Fruit fly (Drosophila melanogaster) whole organism, embryonic: Measurements from ENCODE around the gene CG10140.
A peak's percentile ranks its signal among the peaks of the same experiment; 100 is the strongest.

Experiments used
- Aef1 ChIP-seq: fragments of 200-800 bp; sonication (Bioruptor generic); IDR thresholded peaks from 3 replicates; pipeline ENCODE4 v1.3.6; 2022; ENCODE audit warnings: missing biosample characterization, missing genetic modification characterization
- Awh ChIP-seq: fragments of 200-800 bp; sonication (Bioruptor generic); IDR thresholded peaks from 2 replicates; pipeline ENCODE4, ENCODE4 v1.3.6; 2022; ENCODE audit warnings: missing biosample characterization, missing genetic modification characterization
- B-H2 ChIP-seq: fragments of 200-800 bp; sonication (Bioruptor generic); optimal IDR thresholded peaks from 2 replicates; lab custom pipeline; 2018; ENCODE audit warnings: missing biosample characterization, mild to moderate bottlenecking, missing genetic modification characterization
- BtbVII ChIP-seq: fragments of 200-800 bp; sonication (Bioruptor generic); optimal IDR thresholded peaks from 3 replicates; lab custom pipeline; 2017; ENCODE audit warnings: missing biosample characterization, mild to moderate bottlenecking, missing genetic modification characterization
- CG10209 ChIP-seq: fragments of 200-800 bp; sonication (Bioruptor generic); optimal IDR thresholded peaks from 3 replicates; lab custom pipeline; 2017; ENCODE audit warnings: missing biosample characterization, mild to moderate bottlenecking, missing genetic modification characterization, missing genetic modification reagents
- CG11696 ChIP-seq: fragments of 200-800 bp; sonication (Bioruptor generic); IDR thresholded peaks from 2 replicates; pipeline ENCODE4 v1.3.6; 2022; ENCODE audit warnings: missing biosample characterization, missing genetic modification characterization
- CG12155 ChIP-seq: fragments of 200-800 bp; sonication (Bioruptor generic); optimal IDR thresholded peaks from 3 replicates; lab custom pipeline; 2016; ENCODE audit warnings: missing biosample characterization, missing genetic modification characterization
- CG14860 ChIP-seq: fragments of 200-800 bp; sonication (Bioruptor generic); IDR thresholded peaks from 3 replicates; pipeline ENCODE4 v1.3.6; 2022; ENCODE audit warnings: missing biosample characterization, missing genetic modification characterization; ENCODE audit not compliant: partially characterized antibody
- CG15073 ChIP-seq: fragments of 200-800 bp; sonication (Bioruptor generic); optimal IDR thresholded peaks from 2 replicates; lab custom pipeline; 2016; ENCODE audit warnings: missing biosample characterization, missing genetic modification characterization
- CG17829 ChIP-seq: fragments of 200-800 bp; optimal IDR thresholded peaks from 2 replicates; lab custom pipeline; 2019; ENCODE audit warnings: missing biosample characterization, mild to moderate bottlenecking, missing genetic modification characterization, moderate library complexity
- CG2120 ChIP-seq: fragments of 200-800 bp; sonication (Bioruptor generic); optimal IDR thresholded peaks from 3 replicates; lab custom pipeline; 2016; ENCODE audit warnings: missing biosample characterization, missing genetic modification characterization
- CG2678 ChIP-seq: fragments of 200-800 bp; sonication (Bioruptor generic); optimal IDR thresholded peaks from 3 replicates; lab custom pipeline; 2019; ENCODE audit warnings: missing biosample characterization, mild to moderate bottlenecking, missing genetic modification characterization, moderate library complexity
- CG2889 ChIP-seq: fragments of 200-800 bp; sonication (Bioruptor generic); IDR thresholded peaks from 3 replicates; pipeline ENCODE4 v1.3.6; 2022; ENCODE audit warnings: missing biosample characterization, missing genetic modification characterization
- CG32767 ChIP-seq: fragments of 200-800 bp; sonication (Bioruptor generic); IDR thresholded peaks from 2 replicates; pipeline ENCODE4 v1.3.6; 2022; ENCODE audit warnings: missing biosample characterization, missing genetic modification characterization
- CG42726 ChIP-seq: fragments of 200-800 bp; sonication (Bioruptor generic); IDR thresholded peaks from 2 replicates; pipeline ENCODE4 v1.3.6; 2022; ENCODE audit warnings: missing biosample characterization, missing genetic modification characterization; ENCODE audit not compliant: partially characterized antibody
- CG8290 ChIP-seq, 3 experiments: fragments of 200-800 bp; sonication (Bioruptor generic); optimal IDR thresholded peaks; 2 replicates each; lab custom pipeline; 2016 to 2019; ENCODE audit warnings: missing biosample characterization in 3 of 3, missing genetic modification characterization in 3 of 3, mild to moderate bottlenecking in 2 of 3, moderate library complexity in 1 of 3
- CG8388 ChIP-seq: fragments of 200-800 bp; sonication (Bioruptor generic); optimal IDR thresholded peaks from 2 replicates; lab custom pipeline; 2019; ENCODE audit warnings: missing biosample characterization, mild to moderate bottlenecking, missing genetic modification characterization, moderate library complexity
- CG8765 ChIP-seq: fragments of 200-800 bp; sonication (Bioruptor generic); IDR thresholded peaks from 2 replicates; pipeline ENCODE4 v1.3.6; 2022; ENCODE audit warnings: missing biosample characterization, missing genetic modification characterization
- CG8944 ChIP-seq: fragments of 200-800 bp; sonication (Bioruptor generic); optimal IDR thresholded peaks from 3 replicates; lab custom pipeline; 2016; ENCODE audit warnings: missing biosample characterization, missing genetic modification characterization
- Hmx ChIP-seq: fragments of 200-800 bp; sonication (Bioruptor generic); optimal IDR thresholded peaks from 2 replicates; lab custom pipeline; 2016; ENCODE audit warnings: missing biosample characterization, missing genetic modification characterization
- Med ChIP-seq: fragments of 200-800 bp; sonication (Bioruptor generic); peaks from one replicate; lab custom pipeline; 2016; ENCODE audit warnings: missing biosample characterization, missing genetic modification characterization, mild to moderate bottlenecking, inconsistent platforms, moderate library complexity
- PHDP ChIP-seq: fragments of 200-800 bp; sonication (Bioruptor generic); optimal IDR thresholded peaks from 3 replicates; lab custom pipeline; 2018; ENCODE audit warnings: missing biosample characterization, mild to moderate bottlenecking, missing genetic modification characterization, moderate library complexity
- Sry-β ChIP-seq: fragments of 200-800 bp; sonication (Bioruptor generic); optimal IDR thresholded peaks from 2 replicates; lab custom pipeline; 2018; ENCODE audit warnings: missing biosample characterization, mild to moderate bottlenecking, missing genetic modification characterization, moderate library complexity
- ac ChIP-seq: fragments of 200-800 bp; sonication (Bioruptor generic); optimal IDR thresholded peaks from 3 replicates; lab custom pipeline; 2017; ENCODE audit warnings: missing biosample characterization, mild to moderate bottlenecking, missing genetic modification characterization
- ase ChIP-seq: fragments of 200-800 bp; sonication (Bioruptor generic); IDR thresholded peaks from 3 replicates; pipeline ENCODE4 v1.3.6; 2022; ENCODE audit warnings: missing biosample characterization, missing genetic modification characterization
- bsh ChIP-seq, 2 experiments: fragments of 200-800 bp; sonication (Bioruptor generic); optimal IDR thresholded peaks; 2 replicates each; lab custom pipeline; 2017 to 2018; ENCODE audit warnings: mild to moderate bottlenecking in 2 of 2, missing biosample characterization in 2 of 2, missing genetic modification characterization in 2 of 2, moderate library complexity in 1 of 2
- caup ChIP-seq: fragments of 200-800 bp; sonication (Bioruptor generic); optimal IDR thresholded peaks from 3 replicates; lab custom pipeline; 2017; ENCODE audit warnings: missing biosample characterization, mild to moderate bottlenecking, missing genetic modification characterization, moderate library complexity; ENCODE audit not compliant: severe bottlenecking
- crc ChIP-seq: fragments of 200-800 bp; sonication (Bioruptor generic); optimal IDR thresholded peaks from 2 replicates; lab custom pipeline; 2016; ENCODE audit warnings: missing biosample characterization, missing genetic modification characterization
- crol ChIP-seq: fragments of 200-800 bp; sonication (Bioruptor generic); IDR thresholded peaks from 2 replicates; pipeline ENCODE4 v1.3.6; 2022; ENCODE audit warnings: missing biosample characterization, missing genetic modification characterization
- esg ChIP-seq: fragments of 200-800 bp; sonication (Bioruptor generic); conservative IDR thresholded peaks from 2 replicates; pipeline ENCODE4 v1.3.6; 2022; ENCODE audit warnings: missing biosample characterization, missing genetic modification characterization
- exex ChIP-seq: fragments of 200-800 bp; sonication (Bioruptor generic); optimal IDR thresholded peaks from 4 replicates; lab custom pipeline; 2018; ENCODE audit warnings: missing biosample characterization, mild to moderate bottlenecking, missing genetic modification characterization, moderate library complexity
- gce ChIP-seq: fragments of 200-800 bp; sonication (Bioruptor generic); IDR thresholded peaks from 3 replicates; pipeline ENCODE4 v1.3.6; 2022; ENCODE audit warnings: missing biosample characterization, missing genetic modification characterization
- gro ChIP-seq: fragments of 200-800 bp; sonication (Bioruptor generic); optimal IDR thresholded peaks from 2 replicates; lab custom pipeline; 2016; ENCODE audit warnings: missing biosample characterization, missing genetic modification characterization
- insv ChIP-seq, 2 experiments: fragments of 200-800 bp; sonication (Bioruptor generic); optimal IDR thresholded peaks; 3 replicates each; lab custom pipeline; 2016 to 2018; ENCODE audit warnings: missing biosample characterization in 2 of 2, missing genetic modification characterization in 2 of 2
- lab ChIP-seq: fragments of 200-800 bp; sonication (Bioruptor generic); optimal IDR thresholded peaks from 3 replicates; lab custom pipeline; 2017; ENCODE audit warnings: missing biosample characterization, missing genetic modification characterization, mild to moderate bottlenecking, moderate library complexity, missing genetic modification reagents
- lola ChIP-seq, 3 experiments: fragments of >200 bp in 2 of 3; fragments of 200-800 bp in 1 of 3; sonication (Bioruptor generic) in 1 of 3; optimal IDR thresholded peaks; 2 replicates each; lab custom pipeline; 2017 to 2019; ENCODE audit warnings: missing biosample characterization in 3 of 3, missing genetic modification characterization in 3 of 3, mild to moderate bottlenecking in 1 of 3, moderate library complexity in 1 of 3
- prd ChIP-seq, 3 experiments: fragments of >200 bp in 2 of 3; fragments of 200-800 bp in 1 of 3; sonication (Bioruptor generic) in 1 of 3; optimal IDR thresholded peaks in 2 of 3; IDR thresholded peaks in 1 of 3; 2 replicates in 2 of 3; 3 replicates in 1 of 3; pipeline versions ENCODE4 v1.3.6 to Lab custom; 2017 to 2022; ENCODE audit warnings: missing biosample characterization in 1 of 3, missing genetic modification characterization in 1 of 3
- sd ChIP-seq: fragments of 200-800 bp; sonication (Bioruptor generic); optimal IDR thresholded peaks from 3 replicates; lab custom pipeline; 2018; ENCODE audit warnings: missing biosample characterization, mild to moderate bottlenecking, missing genetic modification characterization, moderate library complexity
- slou ChIP-seq: fragments of 200-800 bp; sonication (Bioruptor generic); optimal IDR thresholded peaks from 3 replicates; lab custom pipeline; 2016; ENCODE audit warnings: missing biosample characterization, missing genetic modification characterization
- ttk ChIP-seq: fragments of 200-800 bp; sonication (Bioruptor generic); IDR thresholded peaks from 2 replicates; pipeline ENCODE4 v2.1.2; 2022; ENCODE audit warnings: missing biosample characterization, missing genetic modification characterization
- zen2 ChIP-seq: fragments of 200-800 bp; sonication (Bioruptor generic); IDR thresholded peaks from 3 replicates; pipeline ENCODE4 v1.3.6; 2022; ENCODE audit warnings: missing biosample characterization, missing genetic modification characterization; ENCODE audit not compliant: partially characterized antibody
- zfh1 ChIP-seq: fragments of 200-800 bp; sonication (Bioruptor generic); IDR thresholded peaks from 3 replicates; pipeline ENCODE4 v1.3.6; 2022; ENCODE audit warnings: missing biosample characterization, missing genetic modification characterization

CG10140 gene

dm6 chr3L:13457133-13457532, 16.9 kb upstream of the CG10140 start, which contains the start of gene CG10116 (continued):
- TF ChIP-seq CG17829 (tag; lab: Kevin White, UChicago) (no peak), sd (peak; percentile 87), gro (GFP tag; lab: Kevin White, UChicago) (no peak), ttk (GFP tag; lab: Robert Waterston, UW) (no peak), crc (no peak), Awh (no peak), CG42726 (GFP tag; lab: Robert Waterston, UW) (no peak)

dm6 chr3L:13454755-13455154, 14.5 kb upstream of the CG10140 start:
- TF ChIP-seq CG8388 (GFP tag; lab: Kevin White, UChicago): no peak
- TF ChIP-seq CG8290 (GFP tag; optimal IDR thresholded peaks at IDR 0.05; lab: Kevin White, UChicago): no peak
- TF ChIP-seq CG8290 (tag; optimal IDR thresholded peaks at IDR 0.05; lab: Kevin White, UChicago): peak in 1 of 2 experiments; percentile 6
- TF ChIP-seq PHDP (tag; lab: Kevin White, UChicago): no peak
- no peak for TF ChIP-seq esg
- TF ChIP-seq CG10209 (GFP tag; lab: Kevin White, UChicago): no peak
- no peak for TF ChIP-seq CG2889
- no peak for TF ChIP-seq CG8765 (GFP tag; lab: Robert Waterston, UW)
- peak; percentile 19 for TF ChIP-seq lab (GFP tag; lab: Kevin White, UChicago)
- no peak for TF ChIP-seq prd (optimal IDR thresholded peaks at IDR 0.05; lab: Kevin White, UChicago)
- TF ChIP-seq prd (GFP tag; IDR thresholded peaks at IDR 0.05; lab: Robert Waterston, UW): no peak
- TF ChIP-seq exex (tag; lab: Kevin White, UChicago): peak; percentile 81
- TF ChIP-seq CG2120 (GFP tag; lab: Kevin White, UChicago): no peak
- peak; percentile 3 for TF ChIP-seq B-H2

- TF ChIP-seq CG8944 (no peak), CG12155 (GFP tag; lab: Kevin White, UChicago) (no peak), BtbVII (GFP tag; lab: Kevin White, UChicago) (no peak), ase (GFP tag; lab: Robert Waterston, UW) (0 out of 3 replicates have a peak, but pooled peaks have one; percentile 5), Hmx (GFP tag; lab: Kevin White, UChicago) (no peak), CG14860 (GFP tag; lab: Robert Waterston, UW) (no peak), lola (GFP tag; optimal IDR thresholded peaks at IDR 0.05; lab: Kevin White, UChicago) (no peak), CG15073 (GFP tag; lab: Kevin White, UChicago) (peak; percentile 90), CG32767 (GFP tag; lab: Robert Waterston, UW) (no peak), bsh (GFP tag; optimal IDR thresholded peaks at IDR 0.05; lab: Kevin White, UChicago) (no peak), CG11696 (peak; percentile 52; the same call in 1 of the 2 replicates), CG2678 (no peak), caup (GFP tag; lab: Kevin White, UChicago) (no peak), zen2 (GFP tag; lab: Robert Waterston, UW) (0 out of 3 replicates have a peak, but pooled peaks have one; percentile 14), gce (GFP tag; lab: Robert Waterston, UW) (0 out of 3 replicates have a peak, but pooled peaks have one; percentile 34), zfh1 (GFP tag; lab: Robert Waterston, UW) (0 out of 3 replicates have a peak, but pooled peaks have one; percentile 7), ac (GFP tag; lab: Kevin White, UChicago) (no peak), Sry-β (GFP tag; lab: Kevin White, UChicago) (no peak), slou (GFP tag; lab: Kevin White, UChicago) (no peak), insv (GFP tag; optimal IDR thresholded peaks at IDR 0.05; lab: Kevin White, UChicago) (no peak), crol (GFP tag; lab: Robert Waterston, UW) (peak; percentile 68; the same call in 1 of the 2 replicates), Aef1 (0 out of 3 replicates have a peak, but pooled peaks have one; percentile 9), Med (GFP tag; lab: Kevin White, UChicago) (peak; percentile 49)
These were observed 12.0 kb upstream of the CG10140 start for dm6 chr3L:13452281-13452680.
